Fruit fly (Drosophila melanogaster) whole organism, embryonic: ENCODE data around the gene Cypl.

Source experiments
- BEAF-32 ChIP-seq: fragments of 200-800 bp; sonication (Bioruptor generic); optimal IDR thresholded peaks from 3 replicates; lab custom pipeline; 2017; ENCODE audit warnings: missing biosample characterization, missing genetic modification characterization, mild to moderate bottlenecking, moderate library complexity, missing genetic modification reagents
- CG10147 ChIP-seq: fragments of 200-800 bp; sonication (Bioruptor generic); optimal IDR thresholded peaks from 2 replicates; lab custom pipeline; 2019; ENCODE audit warnings: missing biosample characterization, mild to moderate bottlenecking, missing genetic modification characterization, moderate library complexity
- CG10274 ChIP-seq: fragments of 200-800 bp; sonication (Bioruptor generic); optimal IDR thresholded peaks from 3 replicates; lab custom pipeline; 2017; ENCODE audit warnings: missing biosample characterization, mild to moderate bottlenecking, missing genetic modification characterization
- CG11085 ChIP-seq: fragments of 200-800 bp; sonication (Bioruptor generic); IDR thresholded peaks from 2 replicates; pipeline ENCODE4 v1.3.6; 2022; ENCODE audit warnings: missing biosample characterization, missing genetic modification characterization
- CG12219 ChIP-seq: fragments of 200-800 bp; sonication (Bioruptor generic); optimal IDR thresholded peaks from 3 replicates; lab custom pipeline; 2018; ENCODE audit warnings: missing biosample characterization, mild to moderate bottlenecking, missing genetic modification characterization
- CG12236 ChIP-seq: fragments of 200-800 bp; sonication (Bioruptor generic); optimal IDR thresholded peaks from 2 replicates; lab custom pipeline; 2016; ENCODE audit warnings: missing biosample characterization, missing genetic modification characterization
- CG13296 ChIP-seq: fragments of 200-800 bp; sonication (Bioruptor generic); optimal IDR thresholded peaks from 3 replicates; lab custom pipeline; 2018; ENCODE audit warnings: missing biosample characterization, mild to moderate bottlenecking, missing genetic modification characterization
- CG13624 ChIP-seq: fragments of 200-800 bp; sonication (Bioruptor generic); optimal IDR thresholded peaks from 2 replicates; lab custom pipeline; 2016; ENCODE audit warnings: missing biosample characterization, missing genetic modification characterization
- CG15011 ChIP-seq: fragments of 200-800 bp; sonication (Bioruptor generic); optimal IDR thresholded peaks from 3 replicates; lab custom pipeline; 2018; ENCODE audit warnings: missing biosample characterization, mild to moderate bottlenecking, missing genetic modification characterization
- CG15073 ChIP-seq: fragments of 200-800 bp; sonication (Bioruptor generic); optimal IDR thresholded peaks from 2 replicates; lab custom pipeline; 2016; ENCODE audit warnings: missing biosample characterization, missing genetic modification characterization
- CG17361 ChIP-seq: fragments of 200-800 bp; sonication (Bioruptor generic); IDR thresholded peaks from 3 replicates; pipeline ENCODE4 v1.3.6; 2022; ENCODE audit warnings: missing biosample characterization, missing genetic modification characterization
- CG1792 ChIP-seq: fragments of 200-800 bp; sonication (Bioruptor generic); optimal IDR thresholded peaks from 2 replicates; lab custom pipeline; 2016; ENCODE audit warnings: missing biosample characterization, missing genetic modification characterization
- CG34376 ChIP-seq: fragments of 200-800 bp; sonication (Bioruptor generic); optimal IDR thresholded peaks from 2 replicates; lab custom pipeline; 2018; ENCODE audit warnings: missing biosample characterization, mild to moderate bottlenecking, missing genetic modification characterization
- CG42726 ChIP-seq: fragments of 200-800 bp; sonication (Bioruptor generic); IDR thresholded peaks from 2 replicates; pipeline ENCODE4 v1.3.6; 2022; ENCODE audit warnings: missing biosample characterization, missing genetic modification characterization; ENCODE audit not compliant: partially characterized antibody
- CG4328 ChIP-seq: fragments of 200-800 bp; sonication (Bioruptor generic); optimal IDR thresholded peaks from 3 replicates; lab custom pipeline; 2017; ENCODE audit warnings: missing biosample characterization, missing genetic modification reagents, missing genetic modification characterization
- CG4820 ChIP-seq: fragments of 200-800 bp; sonication (Bioruptor generic); optimal IDR thresholded peaks from 3 replicates; lab custom pipeline; 2016; ENCODE audit warnings: missing biosample characterization, missing genetic modification characterization
- CG6813 ChIP-seq: fragments of 200-800 bp; sonication (Bioruptor generic); optimal IDR thresholded peaks from 2 replicates; lab custom pipeline; 2017; ENCODE audit warnings: missing biosample characterization, missing genetic modification characterization, mild to moderate bottlenecking, moderate library complexity, missing genetic modification reagents
- CG7786 ChIP-seq: fragments of 200-800 bp; sonication (Bioruptor generic); optimal IDR thresholded peaks from 2 replicates; lab custom pipeline; 2016; ENCODE audit warnings: missing biosample characterization, missing genetic modification characterization
- CG7963 ChIP-seq: fragments of 200-800 bp; sonication (Bioruptor generic); IDR thresholded peaks from 3 replicates; pipeline ENCODE4 v1.3.6; 2022; ENCODE audit warnings: missing biosample characterization, missing genetic modification characterization; ENCODE audit not compliant: partially characterized antibody
- CG8924 ChIP-seq: fragments of 200-800 bp; optimal IDR thresholded peaks from 3 replicates; lab custom pipeline; 2019; ENCODE audit warnings: missing biosample characterization, mild to moderate bottlenecking, missing genetic modification characterization, moderate library complexity
- CG9932 ChIP-seq: fragments of 200-800 bp; sonication (Bioruptor generic); IDR thresholded peaks from 2 replicates; pipeline ENCODE4 v1.3.6; 2022; ENCODE audit warnings: missing biosample characterization, missing genetic modification characterization
- D ChIP-seq, 2 experiments: fragments of 200-800 bp in 1 of 2; fragments of >200 bp in 1 of 2; sonication (Bioruptor generic) in 1 of 2; optimal IDR thresholded peaks; 2 replicates in 1 of 2; 3 replicates in 1 of 2; lab custom pipeline; 2017; ENCODE audit warnings: mild to moderate bottlenecking in 1 of 2, missing biosample characterization in 1 of 2, missing genetic modification characterization in 1 of 2, missing genetic modification reagents in 1 of 2
- Dbx ChIP-seq: fragments of 200-800 bp; sonication (Bioruptor generic); IDR thresholded peaks from 3 replicates; pipeline ENCODE4 v1.3.6; 2022; ENCODE audit warnings: missing biosample characterization, missing genetic modification characterization
- Eip74EF ChIP-seq, 2 experiments: fragments of 200-800 bp in 1 of 2; fragments of >200 bp in 1 of 2; sonication (Bioruptor generic) in 1 of 2; optimal IDR thresholded peaks; 2 replicates each; lab custom pipeline; 2017 to 2019; ENCODE audit warnings: missing biosample characterization in 2 of 2, missing genetic modification characterization in 2 of 2, mild to moderate bottlenecking in 1 of 2, moderate library complexity in 1 of 2
- Hey ChIP-seq: fragments of 200-800 bp; sonication (Bioruptor generic); optimal IDR thresholded peaks from 3 replicates; lab custom pipeline; 2018; ENCODE audit warnings: missing biosample characterization, mild to moderate bottlenecking, missing genetic modification characterization
- Hr3 ChIP-seq: fragments of 200-800 bp; sonication (Bioruptor generic); optimal IDR thresholded peaks from 3 replicates; lab custom pipeline; 2016; ENCODE audit warnings: missing biosample characterization, missing genetic modification characterization
- Kr ChIP-seq: fragments of 200-800 bp; sonication (Bioruptor generic); optimal IDR thresholded peaks from 2 replicates; lab custom pipeline; 2017; ENCODE audit warnings: missing biosample characterization, mild to moderate bottlenecking, missing genetic modification characterization
- Mrtf ChIP-seq: fragments of 200-800 bp; sonication (Bioruptor generic); IDR thresholded peaks from 3 replicates; pipeline ENCODE4 v1.3.6; 2022; ENCODE audit warnings: missing biosample characterization, missing genetic modification characterization
- Optix ChIP-seq: fragments of 200-800 bp; sonication (Bioruptor generic); IDR thresholded peaks from 3 replicates; pipeline ENCODE4 v1.3.6; 2022; ENCODE audit warnings: missing biosample characterization, missing genetic modification characterization
- Poxn ChIP-seq: fragments of 200-800 bp; sonication (Bioruptor generic); IDR thresholded peaks from 2 replicates; pipeline ENCODE4 v1.3.6; 2022; ENCODE audit warnings: missing biosample characterization, missing genetic modification characterization
- Scr ChIP-seq: fragments of 200-800 bp; sonication (Bioruptor generic); IDR thresholded peaks from 2 replicates; pipeline ENCODE4 v1.3.6; 2022; ENCODE audit warnings: missing biosample characterization, missing genetic modification characterization; ENCODE audit not compliant: partially characterized antibody
- Tbp ChIP-seq: fragments of >200 bp; optimal IDR thresholded peaks from 2 replicates; lab custom pipeline; 2018; ENCODE audit warnings: missing biosample characterization, missing genetic modification characterization
- ato ChIP-seq: fragments of 200-800 bp; sonication (Bioruptor generic); IDR thresholded peaks from 2 replicates; pipeline ENCODE4 v1.3.6; 2022; ENCODE audit warnings: missing biosample characterization, missing genetic modification characterization; ENCODE audit not compliant: partially characterized antibody
- bbx ChIP-seq: fragments of 200-800 bp; sonication (Bioruptor generic); IDR thresholded peaks from 2 replicates; pipeline ENCODE4 v1.3.6; 2022; ENCODE audit warnings: missing biosample characterization, missing genetic modification characterization; ENCODE audit not compliant: partially characterized antibody
- bcd ChIP-seq: fragments of 200-800 bp; sonication (Bioruptor generic); optimal IDR thresholded peaks from 2 replicates; lab custom pipeline; 2017; ENCODE audit warnings: missing biosample characterization, mild to moderate bottlenecking, missing genetic modification characterization
- btn ChIP-seq: fragments of 200-800 bp; sonication (Bioruptor generic); optimal IDR thresholded peaks from 2 replicates; lab custom pipeline; 2016; ENCODE audit warnings: missing biosample characterization, missing genetic modification characterization
- fru ChIP-seq: fragments of >200 bp; optimal IDR thresholded peaks from 2 replicates; lab custom pipeline; 2017
- gcm ChIP-seq: fragments of 200-800 bp; sonication (Bioruptor generic); optimal IDR thresholded peaks from 2 replicates; lab custom pipeline; 2019; ENCODE audit warnings: missing biosample characterization, mild to moderate bottlenecking, missing genetic modification characterization, moderate library complexity
- gfzf ChIP-seq: fragments of 200-800 bp; sonication (Bioruptor generic); optimal IDR thresholded peaks from 2 replicates; lab custom pipeline; 2016; ENCODE audit warnings: missing biosample characterization, mild to moderate bottlenecking, missing genetic modification characterization, moderate library complexity
- jigr1 ChIP-seq: fragments of 200-800 bp; sonication (Bioruptor generic); IDR thresholded peaks from 3 replicates; pipeline ENCODE4 v1.3.6; 2022; ENCODE audit warnings: missing biosample characterization, missing genetic modification characterization
- mirr ChIP-seq: fragments of 200-800 bp; sonication (Bioruptor generic); optimal IDR thresholded peaks from 3 replicates; lab custom pipeline; 2018; ENCODE audit warnings: missing biosample characterization, mild to moderate bottlenecking, missing genetic modification characterization
- nom ChIP-seq: fragments of 200-800 bp; sonication (Bioruptor generic); optimal IDR thresholded peaks from 2 replicates; lab custom pipeline; 2017; ENCODE audit warnings: missing biosample characterization, missing genetic modification characterization, mild to moderate bottlenecking, moderate library complexity, missing genetic modification reagents
- rib ChIP-seq: fragments of 200-800 bp; sonication (Bioruptor generic); IDR thresholded peaks from 2 replicates; pipeline ENCODE4 v1.3.6; 2022; ENCODE audit warnings: missing biosample characterization, missing genetic modification characterization
- sd ChIP-seq: fragments of 200-800 bp; sonication (Bioruptor generic); optimal IDR thresholded peaks from 3 replicates; lab custom pipeline; 2018; ENCODE audit warnings: missing biosample characterization, mild to moderate bottlenecking, missing genetic modification characterization, moderate library complexity
- sob ChIP-seq: fragments of 200-800 bp; sonication (Bioruptor generic); IDR thresholded peaks from 2 replicates; pipeline ENCODE4 v1.3.6; 2022; ENCODE audit warnings: missing biosample characterization, missing genetic modification characterization
- tna ChIP-seq: fragments of 200-800 bp; sonication (Bioruptor generic); IDR thresholded peaks from 2 replicates; pipeline ENCODE4 v1.3.6; 2022; ENCODE audit warnings: missing biosample characterization, missing genetic modification characterization; ENCODE audit not compliant: partially characterized antibody
- ttk ChIP-seq: fragments of 200-800 bp; sonication (Bioruptor generic); IDR thresholded peaks from 2 replicates; pipeline ENCODE4 v2.1.2; 2022; ENCODE audit warnings: missing biosample characterization, missing genetic modification characterization
- vnd ChIP-seq: fragments of 200-800 bp; sonication (Bioruptor generic); IDR thresholded peaks from 3 replicates; pipeline ENCODE4 v1.3.6; 2022; ENCODE audit warnings: missing biosample characterization, missing genetic modification characterization; ENCODE audit not compliant: partially characterized antibody
- zfh1 ChIP-seq: fragments of 200-800 bp; sonication (Bioruptor generic); IDR thresholded peaks from 3 replicates; pipeline ENCODE4 v1.3.6; 2022; ENCODE audit warnings: missing biosample characterization, missing genetic modification characterization

Gene Cypl

dm6 chr3L:546819-547441 is 4.2 kb upstream of the Cypl start (continued):
- TF ChIP-seq CG13624 (GFP tag; lab: Kevin White, UChicago) (peak; percentile 96), ato (GFP tag; lab: Robert Waterston, UW) (no peak), CG10147 (GFP tag; lab: Kevin White, UChicago) (peak; percentile 66), CG12219 (GFP tag; lab: Kevin White, UChicago) (peak; percentile 46), CG17361 (peak; percentile 64), nom (GFP tag; lab: Kevin White, UChicago) (no peak), ttk (GFP tag; lab: Robert Waterston, UW) (peak; percentile 60), jigr1 (GFP tag; lab: Robert Waterston, UW) (peak; percentile 40; the same call in 1 of the 3 replicates), vnd (GFP tag; lab: Robert Waterston, UW) (no peak), CG12236 (GFP tag; lab: Kevin White, UChicago) (peak; percentile 16), Poxn (GFP tag; lab: Robert Waterston, UW) (peak; percentile 86), Dbx (GFP tag; lab: Robert Waterston, UW) (peak; percentile 97), bbx (GFP tag; lab: Robert Waterston, UW) (no peak), gfzf (no peak), sob (peak; percentile 86), D (optimal IDR thresholded peaks at IDR 0.05; lab: Kevin White, UChicago) (no peak), D (GFP tag; optimal IDR thresholded peaks at IDR 0.05; lab: Kevin White, UChicago) (no peak), tna (GFP tag; lab: Robert Waterston, UW) (no peak), CG10274 (peak; percentile 70), mirr (GFP tag; lab: Kevin White, UChicago) (no peak), Hey (tag; lab: Kevin White, UChicago) (peak; percentile 72), sd (tag; lab: Kevin White, UChicago) (peak; percentile 76), Mrtf (GFP tag; lab: Robert Waterston, UW) (peak; percentile 70; the same call in 2 of the 3 replicates), btn (GFP tag; lab: Kevin White, UChicago) (no peak), fru (no peak), Kr (GFP tag; lab: Kevin White, UChicago) (no peak), CG7963 (GFP tag; lab: Robert Waterston, UW) (no peak), CG1792 (peak; percentile 67), CG8924 (tag; lab: Kevin White, UChicago) (peak; percentile 73), CG4820 (GFP tag; lab: Kevin White, UChicago) (no peak), CG4328 (GFP tag; lab: Kevin White, UChicago) (peak; percentile 43), CG15073 (GFP tag; lab: Kevin White, UChicago) (no peak), Scr (GFP tag; lab: Robert Waterston, UW) (no peak), CG13296 (GFP tag; lab: Kevin White, UChicago) (peak; percentile 34), CG9932 (GFP tag; lab: Robert Waterston, UW) (peak; percentile 99), Hr3 (GFP tag; lab: Kevin White, UChicago) (peak; percentile 15), CG11085 (GFP tag; lab: Robert Waterston, UW) (peak; percentile 90), Tbp (GFP tag; lab: Kevin White, UChicago) (no peak), bcd (GFP tag; lab: Kevin White, UChicago) (peak; percentile 85), CG34376 (GFP tag; lab: Kevin White, UChicago) (peak; percentile 87), CG42726 (no peak), BEAF-32 (GFP tag; lab: Kevin White, UChicago) (no peak), Eip74EF (GFP tag; optimal IDR thresholded peaks at IDR 0.05; lab: Kevin White, UChicago) (peak in 1 of 2 experiments; percentile 58), rib (GFP tag; lab: Robert Waterston, UW) (peak; percentile 94), CG15011 (peak; percentile 76), CG6813 (GFP tag; lab: Kevin White, UChicago) (peak; percentile 83), zfh1 (GFP tag; lab: Robert Waterston, UW) (peak; percentile 68; the same call in 2 of the 3 replicates), Optix (GFP tag; lab: Robert Waterston, UW) (peak; percentile 61; the same call in 2 of the 3 replicates), gcm (no peak), CG7786 (peak; percentile 94)
